Worm (Caenorhabditis elegans) whole organism, young adult: ENCODE data around the gene cutl-27.

Experiments used
- B0035.1 ChIP-seq: sonication (generic microtip); optimal IDR thresholded peaks from 2 replicates; lab custom pipeline; 2016; ENCODE audit warnings: missing genetic modification characterization, mild to moderate bottlenecking, missing compliant biosample characterization, missing genotype, missing genetic modification reagents
- F22D6.2 ChIP-seq: sonication (generic microtip); optimal IDR thresholded peaks from 2 replicates; lab custom pipeline; 2016; ENCODE audit warnings: mild to moderate bottlenecking, missing genetic modification characterization, missing compliant biosample characterization
- F57A8.1 ChIP-seq: fragments of 200-800 bp; sonication (Bioruptor generic); optimal IDR thresholded peaks from 2 replicates; lab custom pipeline; 2018; ENCODE audit warnings: mild to moderate bottlenecking, missing genetic modification characterization, moderate library complexity, missing compliant biosample characterization
- T07F8.4 ChIP-seq: sonication (generic microtip); optimal IDR thresholded peaks from 2 replicates; lab custom pipeline; 2016; ENCODE audit warnings: mild to moderate bottlenecking, missing genetic modification characterization, moderate library complexity, missing compliant biosample characterization
- Y53G8AR.9 ChIP-seq: fragments of 200-800 bp; sonication (Bioruptor generic); conservative IDR thresholded peaks from 2 replicates; pipeline ENCODE4 v1.3.6; 2022; ENCODE audit warnings: missing genetic modification reagents, missing genetic modification characterization, missing compliant biosample characterization
- Y56A3A.18 ChIP-seq: fragments of 200-800 bp; sonication (Bioruptor generic); IDR thresholded peaks from 2 replicates; pipeline ENCODE4 v1.3.6; 2022; ENCODE audit warnings: missing genetic modification reagents, missing genetic modification characterization, missing compliant biosample characterization
- Y67H2A.10 ChIP-seq: fragments of 200-800 bp; sonication (Bioruptor generic); conservative IDR thresholded peaks from 2 replicates; pipeline ENCODE4 v1.3.6; 2022; ENCODE audit warnings: missing genetic modification reagents, missing genetic modification characterization, missing compliant biosample characterization
- akir-1 ChIP-seq: fragments of 200-800 bp; sonication (Bioruptor generic); optimal IDR thresholded peaks from 2 replicates; lab custom pipeline; 2018; ENCODE audit warnings: mild to moderate bottlenecking, missing genetic modification characterization, moderate library complexity, missing compliant biosample characterization
- ama-1 ChIP-seq, 3 experiments: fragments of 150-350 bp in 1 of 3; sonication (generic microtip) in 2 of 3; optimal IDR thresholded peaks; 2 replicates each; lab custom pipeline; 2014 to 2018; ENCODE audit warnings: missing biosample characterization in 2 of 3, missing genetic modification characterization in 2 of 3, missing genetic modification reagents in 2 of 3
- aptf-3 ChIP-seq: fragments of 200-800 bp; sonication (Bioruptor generic); IDR thresholded peaks from 2 replicates; pipeline ENCODE4 v1.3.6; 2022; ENCODE audit warnings: missing genetic modification characterization, missing compliant biosample characterization
- attf-6 ChIP-seq: fragments of 200-800 bp; sonication (Bioruptor generic); IDR thresholded peaks from 2 replicates; pipeline ENCODE4 v1.3.6; 2022; ENCODE audit warnings: missing genetic modification reagents, missing genetic modification characterization, missing compliant biosample characterization
- ceh-100 ChIP-seq: fragments of 200-800 bp; sonication (Bioruptor generic); IDR thresholded peaks from 2 replicates; pipeline ENCODE4 v1.3.6; 2022; ENCODE audit warnings: missing genetic modification reagents, missing genetic modification characterization, missing compliant biosample characterization
- ceh-27 ChIP-seq: fragments of 200-800 bp; sonication (Bioruptor generic); optimal IDR thresholded peaks from 2 replicates; lab custom pipeline; 2018; ENCODE audit warnings: mild to moderate bottlenecking, missing genetic modification characterization, moderate library complexity, missing compliant biosample characterization
- chd-7 ChIP-seq: sonication (generic microtip); optimal IDR thresholded peaks from 2 replicates; lab custom pipeline; 2016; ENCODE audit warnings: mild to moderate bottlenecking, missing genetic modification characterization, moderate library complexity, missing compliant biosample characterization
- dpff-1 ChIP-seq: sonication (generic microtip); optimal IDR thresholded peaks from 2 replicates; lab custom pipeline; 2017; ENCODE audit warnings: mild to moderate bottlenecking, missing genetic modification characterization, missing compliant biosample characterization
- egl-18 ChIP-seq: fragments of 200-800 bp; sonication (Bioruptor generic); IDR thresholded peaks from 2 replicates; pipeline ENCODE4 v1.3.6; 2022; ENCODE audit warnings: missing genetic modification reagents, missing genetic modification characterization, missing compliant biosample characterization
- ekl-4 ChIP-seq: fragments of 200-800 bp; sonication (Bioruptor generic); IDR thresholded peaks from 2 replicates; pipeline ENCODE4 v1.3.6; 2022; ENCODE audit warnings: missing genetic modification reagents, missing genetic modification characterization, missing compliant biosample characterization
- ets-4 ChIP-seq: fragments of 200-800 bp; sonication (Bioruptor generic); optimal IDR thresholded peaks from 2 replicates; lab custom pipeline; 2018; ENCODE audit warnings: mild to moderate bottlenecking, missing genetic modification characterization, missing compliant biosample characterization
- hlh-12 ChIP-seq: sonication (generic microtip); optimal IDR thresholded peaks from 2 replicates; lab custom pipeline; 2016; ENCODE audit warnings: missing genetic modification characterization, missing compliant biosample characterization
- hmg-1.2 ChIP-seq: fragments of 200-800 bp; sonication (Bioruptor generic); IDR thresholded peaks from 2 replicates; pipeline ENCODE4 v1.3.6; 2022; ENCODE audit warnings: missing genetic modification reagents, missing genetic modification characterization, missing compliant biosample characterization
- hmg-20 ChIP-seq: fragments of 200-800 bp; sonication (Bioruptor generic); IDR thresholded peaks from 2 replicates; pipeline ENCODE4 v1.3.6; 2022; ENCODE audit warnings: missing genetic modification reagents, missing genetic modification characterization, missing compliant biosample characterization
- hrde-1 ChIP-seq: sonication (generic microtip); optimal IDR thresholded peaks from 2 replicates; lab custom pipeline; 2016; ENCODE audit warnings: missing genetic modification characterization, mild to moderate bottlenecking, missing compliant biosample characterization, moderate library complexity, missing genotype, missing genetic modification reagents, borderline replicate concordance
- lag-1 ChIP-seq: fragments of 200-800 bp; sonication (Bioruptor generic); IDR thresholded peaks from 2 replicates; pipeline ENCODE4 v1.3.6; 2022; ENCODE audit warnings: missing genetic modification reagents, missing genetic modification characterization, missing compliant biosample characterization
- let-607 ChIP-seq, 2 experiments: fragments of 200-800 bp in 1 of 2; sonication (Bioruptor generic) in 1 of 2; sonication (generic microtip) in 1 of 2; optimal IDR thresholded peaks; 2 replicates each; lab custom pipeline; 2016 to 2018; ENCODE audit warnings: mild to moderate bottlenecking in 2 of 2, missing compliant biosample characterization in 2 of 2, missing genetic modification characterization in 2 of 2, moderate library complexity in 2 of 2, missing genotype in 1 of 2
- lsl-1 ChIP-seq: fragments of 200-800 bp; sonication (Bioruptor generic); optimal IDR thresholded peaks from 2 replicates; lab custom pipeline; 2018; ENCODE audit warnings: mild to moderate bottlenecking, missing genetic modification characterization, moderate library complexity, missing compliant biosample characterization
- madf-6 ChIP-seq: fragments of 200-800 bp; sonication (Bioruptor generic); IDR thresholded peaks from 2 replicates; pipeline ENCODE4 v1.3.6; 2022; ENCODE audit warnings: missing genetic modification reagents, missing genetic modification characterization, missing compliant biosample characterization
- mcd-1 ChIP-seq: fragments of 200-800 bp; sonication (Bioruptor generic); IDR thresholded peaks from 2 replicates; pipeline ENCODE4 v1.3.6; 2022; ENCODE audit warnings: missing genetic modification reagents, missing genetic modification characterization, missing compliant biosample characterization
- mel-28 ChIP-seq: sonication (generic microtip); optimal IDR thresholded peaks from 2 replicates; lab custom pipeline; 2016; ENCODE audit warnings: borderline replicate concordance, mild to moderate bottlenecking, missing genetic modification characterization, missing compliant biosample characterization
- nfya-1 ChIP-seq: sonication (generic microtip); optimal IDR thresholded peaks from 2 replicates; lab custom pipeline; 2017; ENCODE audit warnings: antibody characterized with exemption, missing compliant biosample characterization, missing genetic modification characterization, borderline replicate concordance; ENCODE audit not compliant: insufficient read depth
- nhr-27 ChIP-seq: fragments of 200-800 bp; sonication (Bioruptor generic); optimal IDR thresholded peaks from 2 replicates; lab custom pipeline; 2018; ENCODE audit warnings: mild to moderate bottlenecking, missing genetic modification characterization, moderate library complexity, missing compliant biosample characterization
- nhr-80 ChIP-seq: sonication (generic microtip); optimal IDR thresholded peaks from 2 replicates; lab custom pipeline; 2016; ENCODE audit warnings: missing genetic modification characterization, missing compliant biosample characterization
- pbrm-1 ChIP-seq: fragments of 200-800 bp; sonication (Bioruptor generic); IDR thresholded peaks from 2 replicates; pipeline ENCODE4 v1.3.6; 2022; ENCODE audit warnings: missing genetic modification reagents, missing genetic modification characterization, missing compliant biosample characterization
- rcor-1 ChIP-seq: fragments of 200-800 bp; sonication (Bioruptor generic); IDR thresholded peaks from 2 replicates; pipeline ENCODE4 v1.3.6; 2022; ENCODE audit warnings: missing genetic modification reagents, missing genetic modification characterization, missing compliant biosample characterization
- rec-8 ChIP-seq, 2 experiments: sonication (generic microtip); optimal IDR thresholded peaks; 2 replicates each; lab custom pipeline; 2016; ENCODE audit warnings: mild to moderate bottlenecking in 2 of 2, missing genetic modification characterization in 2 of 2, missing genetic modification reagents in 2 of 2, missing genotype in 2 of 2, missing biosample characterization in 1 of 2, missing compliant biosample characterization in 1 of 2, moderate library complexity in 1 of 2
- repo-1 ChIP-seq: sonication (generic microtip); optimal IDR thresholded peaks from 2 replicates; lab custom pipeline; 2017; ENCODE audit warnings: mild to moderate bottlenecking, missing genetic modification characterization, missing compliant biosample characterization
- sea-2 ChIP-seq: fragments of 200-800 bp; sonication (Bioruptor generic); IDR thresholded peaks from 2 replicates; pipeline ENCODE4 v1.3.6; 2022; ENCODE audit warnings: missing genetic modification characterization, missing compliant biosample characterization
- snpc-3.4 ChIP-seq: sonication (generic microtip); optimal IDR thresholded peaks from 2 replicates; lab custom pipeline; 2017; ENCODE audit warnings: missing genetic modification characterization, mild to moderate bottlenecking, missing compliant biosample characterization, antibody characterized with exemption, moderate library complexity, missing genotype, missing genetic modification reagents
- snpc-4 ChIP-seq, 5 experiments: fragments of 150-350 bp in 1 of 5; sonication (generic microtip) in 4 of 5; optimal IDR thresholded peaks; 2 replicates each; lab custom pipeline; 2014 to 2018; ENCODE audit warnings: missing genetic modification characterization in 5 of 5, missing biosample characterization in 3 of 5, antibody characterized with exemption in 2 of 5, mild to moderate bottlenecking in 2 of 5, missing compliant biosample characterization in 2 of 5, missing genotype in 2 of 5, moderate library complexity in 2 of 5, missing genetic modification reagents in 1 of 5
- tbp1 ChIP-seq: fragments of 200-800 bp; sonication (Bioruptor generic); optimal IDR thresholded peaks from 2 replicates; lab custom pipeline; 2018; ENCODE audit warnings: mild to moderate bottlenecking, missing genetic modification characterization, missing compliant biosample characterization
- tlf-1 ChIP-seq: fragments of 200-800 bp; sonication (Bioruptor generic); optimal IDR thresholded peaks from 2 replicates; lab custom pipeline; 2018; ENCODE audit warnings: mild to moderate bottlenecking, missing genetic modification characterization, missing compliant biosample characterization
- unc-130 ChIP-seq: sonication (generic microtip); optimal IDR thresholded peaks from 2 replicates; lab custom pipeline; 2016; ENCODE audit warnings: missing genetic modification reagents, missing genetic modification characterization, missing compliant biosample characterization
- xnd-1 ChIP-seq: sonication (generic microtip); optimal IDR thresholded peaks from 2 replicates; lab custom pipeline; 2016; ENCODE audit warnings: missing genotype, missing genetic modification reagents, missing genetic modification characterization, missing compliant biosample characterization

Gene cutl-27

DNA sequence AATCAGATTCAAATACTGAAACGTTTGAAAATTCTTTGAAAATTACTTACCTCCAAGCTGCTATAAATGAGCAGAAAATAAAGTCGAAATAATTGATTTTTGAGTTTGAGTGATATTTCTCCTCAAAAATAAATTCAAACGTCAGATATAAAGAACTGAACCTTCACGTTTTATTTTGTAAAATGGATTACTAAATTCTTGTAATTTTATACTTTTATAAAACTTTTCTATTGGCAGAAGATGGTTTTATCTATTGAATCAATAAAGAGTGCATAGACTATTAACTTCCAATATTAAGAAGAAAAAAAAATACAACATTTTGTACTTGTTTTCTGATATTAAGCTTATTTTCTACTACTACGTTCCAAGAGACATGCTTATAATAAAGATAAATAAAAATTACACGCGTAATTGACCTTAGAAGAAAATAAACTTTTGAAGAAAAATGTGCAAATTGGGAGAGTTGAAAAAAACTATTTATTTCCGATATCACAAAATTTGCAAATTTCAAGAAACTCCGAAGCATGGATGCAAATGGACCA is 30.5 kb upstream of the cutl-27 start, which contains the start of the genes F38H4.6 and F38H4.4:
Gene F38H4.6, minus strand, starts transcription at position 101 of the 542 bp plus-strand sequence.
Gene F38H4.4, plus strand, starts transcription at position 492 of the 542 bp plus-strand sequence.
- TF ChIP-seq F22D6.2: no peak
- no peak for TF ChIP-seq let-607 (tag; optimal IDR thresholded peaks at IDR 0.05; lab: Kevin White, UChicago)
- no peak for TF ChIP-seq rec-8 (tag; optimal IDR thresholded peaks at IDR 0.05; lab: Kevin White, UChicago)
- no peak for TF ChIP-seq B0035.1
- TF ChIP-seq lag-1 (GFP tag; lab: Robert Waterston, UW): no peak
- TF ChIP-seq ama-1 (optimal IDR thresholded peaks at IDR 0.05; lab: Kevin White, UChicago): no peak
- no peak for TF ChIP-seq ama-1 (GFP tag; optimal IDR thresholded peaks at IDR 0.05; lab: Kevin White, UChicago)
- TF ChIP-seq F57A8.1 (GFP tag; lab: Kevin White, UChicago): no peak
- no peak for TF ChIP-seq xnd-1
- no peak for TF ChIP-seq madf-6 (GFP tag; lab: Robert Waterston, UW)
- no peak for TF ChIP-seq aptf-3 (GFP tag; lab: Robert Waterston, UW)
- TF ChIP-seq hrde-1 (tag; lab: Kevin White, UChicago): no peak

DNA sequence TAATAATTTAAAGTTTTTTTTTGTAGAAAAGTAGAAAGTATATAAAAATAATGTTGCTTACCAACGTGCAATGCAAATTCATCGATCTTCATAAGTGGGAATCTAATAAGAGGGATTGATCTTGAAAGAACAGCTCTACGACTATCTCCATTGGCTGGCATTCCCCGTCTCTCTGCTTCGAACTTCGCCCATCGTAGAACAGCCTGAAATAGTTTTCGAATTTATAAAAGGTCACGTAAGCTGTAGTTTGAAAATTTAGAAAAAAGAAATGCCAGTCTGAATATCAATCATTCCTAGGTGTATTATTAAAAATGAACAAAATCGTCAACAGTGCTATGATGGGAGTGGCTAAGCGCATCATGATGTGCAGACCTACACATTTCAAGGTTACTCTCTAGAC is 26.5 kb upstream of the cutl-27 start, which contains the start of gene F38H4.5:
Gene F38H4.5, plus strand, starts transcription at position 301 of the 400 bp plus-strand sequence.
- no peak for TF ChIP-seq F22D6.2
- no peak for TF ChIP-seq Y67H2A.10 (GFP tag; lab: Robert Waterston, UW)
- TF ChIP-seq sea-2 (GFP tag; lab: Robert Waterston, UW): no peak
- no peak for TF ChIP-seq hlh-12 (tag; lab: Kevin White, UChicago)
- no peak for TF ChIP-seq mel-28 (tag; lab: Kevin White, UChicago)
- no peak for TF ChIP-seq ceh-100 (GFP tag; lab: Robert Waterston, UW)
- TF ChIP-seq lsl-1: no peak
- TF ChIP-seq unc-130: no peak
- TF ChIP-seq nhr-80 (tag; lab: Kevin White, UChicago): no peak
- no peak for TF ChIP-seq ama-1 (optimal IDR thresholded peaks at IDR 0.05; lab: Kevin White, UChicago)
- no peak for TF ChIP-seq ama-1 (GFP tag; optimal IDR thresholded peaks at IDR 0.05; lab: Kevin White, UChicago)
- no peak for TF ChIP-seq ets-4 (GFP tag; lab: Kevin White, UChicago)
- TF ChIP-seq hrde-1 (tag; lab: Kevin White, UChicago): no peak
- TF ChIP-seq chd-7: no peak
- TF ChIP-seq dpff-1 (tag; lab: Kevin White, UChicago): no peak
- no peak for TF ChIP-seq mcd-1
- TF ChIP-seq nhr-27 (tag; lab: Kevin White, UChicago): no peak
- TF ChIP-seq hmg-20 (GFP tag; lab: Robert Waterston, UW): no peak
- TF ChIP-seq egl-18 (GFP tag; lab: Robert Waterston, UW): no peak

DNA sequence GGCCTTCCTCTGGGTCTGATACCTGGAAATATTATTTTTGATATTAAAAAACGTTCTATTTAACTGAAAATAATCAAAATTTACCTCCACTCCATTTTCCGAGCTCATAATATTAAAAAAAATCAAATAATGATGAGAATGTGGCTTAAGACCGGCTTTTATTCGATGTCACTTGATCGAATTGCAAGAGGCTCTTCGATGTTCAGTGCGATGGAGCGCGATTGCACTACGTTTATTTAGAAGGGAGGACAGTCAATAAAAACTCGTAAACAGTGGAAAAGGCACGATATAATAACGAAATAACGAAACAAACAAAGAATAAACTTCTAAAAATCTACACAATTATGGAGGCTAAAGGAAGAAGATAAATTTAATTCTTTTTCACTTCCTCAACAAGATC is 23.6 kb upstream of the cutl-27 start, which contains the start of gene tag-30:
Gene tag-30, minus strand, starts transcription at position 383 of the 400 bp plus-strand sequence.
- TF ChIP-seq attf-6 (GFP tag; lab: Robert Waterston, UW): no peak
- no peak for TF ChIP-seq ceh-100 (GFP tag; lab: Robert Waterston, UW)
- TF ChIP-seq mcd-1: peak; percentile 88
- peak; percentile 16 for TF ChIP-seq tbp1 (GFP tag; lab: Kevin White, UChicago)
- TF ChIP-seq repo-1: no peak
- TF ChIP-seq rcor-1: no peak
- no peak for TF ChIP-seq nfya-1 (tag; lab: Kevin White, UChicago)
- TF ChIP-seq snpc-4 (GFP tag; optimal IDR thresholded peaks at IDR 0.05; lab: Kevin White, UChicago): no peak
- TF ChIP-seq snpc-4 (tag; optimal IDR thresholded peaks at IDR 0.05; lab: Kevin White, UChicago): peak in 2 of 4 experiments; percentile 8 to 25
- TF ChIP-seq F57A8.1 (GFP tag; lab: Kevin White, UChicago): no peak
- no peak for TF ChIP-seq T07F8.4
- TF ChIP-seq tlf-1 (GFP tag; lab: Kevin White, UChicago): peak; percentile 50
- 0 out of 2 replicates have a peak, but pooled peaks have one; percentile 6 for TF ChIP-seq pbrm-1 (GFP tag; lab: Robert Waterston, UW)
- TF ChIP-seq akir-1 (GFP tag; lab: Kevin White, UChicago): no peak
- peak; percentile 45 for TF ChIP-seq ceh-27
- peak; percentile 28 for TF ChIP-seq snpc-3.4
- no peak for TF ChIP-seq Y56A3A.18 (GFP tag; lab: Robert Waterston, UW)
- TF ChIP-seq hmg-1.2: peak; percentile 25; the same call in 1 of the 2 replicates
- no peak for TF ChIP-seq ama-1 (optimal IDR thresholded peaks at IDR 0.05; lab: Kevin White, UChicago)
- TF ChIP-seq ama-1 (GFP tag; optimal IDR thresholded peaks at IDR 0.05; lab: Kevin White, UChicago): peak in 1 of 2 experiments; percentile 58
- TF ChIP-seq Y53G8AR.9 (GFP tag; lab: Robert Waterston, UW): 0 out of 2 replicates have a peak, but pooled peaks have one; percentile 45
- TF ChIP-seq lsl-1: peak; percentile 1
- no peak for TF ChIP-seq ekl-4
